Worm (Caenorhabditis elegans): ENCODE data around the gene ZK632.10.

- TF ChIP-seq dao-5 (tag; optimal IDR thresholded peaks at IDR 0.05) (no peak), him-1 (tag; optimal IDR thresholded peaks at IDR 0.05) (no peak)
These were observed 19.9 kb downstream of the ZK632.10 start for ce11 chrIII:9807560-9808046.
